Worm (Caenorhabditis elegans) whole organism, L4/young adult: ENCODE data around the gene unc-31.

Experiments used
- dao-5 ChIP-seq: sonication (generic microtip); optimal IDR thresholded peaks from 2 replicates; lab custom pipeline; 2016; ENCODE audit warnings: missing genotype, missing genetic modification characterization, moderate library complexity, missing compliant biosample characterization
- him-1 ChIP-seq: sonication (generic microtip); optimal IDR thresholded peaks from 2 replicates; lab custom pipeline; 2016; ENCODE audit warnings: missing genotype, missing genetic modification reagents, missing genetic modification characterization, missing compliant biosample characterization

ce11 chrIV:12825304-12825703, 51.6 kb downstream of the unc-31 start, which contains the start of gene M02B1.4:
- TF ChIP-seq him-1 (tag; lab: Kevin White, UChicago) (no peak), dao-5 (tag; lab: Kevin White, UChicago) (no peak)
